Worm (Caenorhabditis elegans) whole organism, L1 larva: ENCODE measurements around the gene ceh-76.

Source experiments
- C16A3.4 ChIP-seq: fragments of 150-350 bp; optimal IDR thresholded peaks from 2 replicates; lab custom pipeline; 2014; ENCODE audit warnings: missing biosample characterization, missing genetic modification characterization
- C34B4.2 ChIP-seq: sonication (generic microtip); optimal IDR thresholded peaks from 2 replicates; lab custom pipeline; 2017; ENCODE audit warnings: mild to moderate bottlenecking, missing genetic modification characterization, missing compliant biosample characterization
- F16B12.6 ChIP-seq: fragments of 150-350 bp; optimal IDR thresholded peaks from 2 replicates; lab custom pipeline; 2014; ENCODE audit warnings: missing biosample characterization, missing genetic modification characterization
- aly-2 ChIP-seq: fragments of 150-350 bp; optimal IDR thresholded peaks from 2 replicates; lab custom pipeline; 2014; ENCODE audit warnings: missing biosample characterization, missing genetic modification characterization
- ama-1 ChIP-seq: fragments of 150-350 bp; optimal IDR thresholded peaks from 2 replicates; lab custom pipeline; 2014
- ceh-82 ChIP-seq, 3 experiments: fragments of 150-350 bp in 1 of 3; sonication (generic microtip) in 2 of 3; optimal IDR thresholded peaks; 2 replicates each; lab custom pipeline; 2014 to 2017; ENCODE audit warnings: missing biosample characterization in 3 of 3, missing genetic modification characterization in 3 of 3
- ceh-88 ChIP-seq: fragments of 200-800 bp; sonication (Bioruptor generic); IDR thresholded peaks from 2 replicates; pipeline ENCODE4 v1.3.6; 2022; ENCODE audit warnings: missing genetic modification characterization, missing compliant biosample characterization
- ces-1 ChIP-seq: fragments of 150-350 bp; optimal IDR thresholded peaks from 2 replicates; lab custom pipeline; 2014; ENCODE audit warnings: missing biosample characterization, missing genetic modification reagents, missing genetic modification characterization
- efl-3 ChIP-seq: fragments of 200-800 bp; sonication (Bioruptor generic); optimal IDR thresholded peaks from 2 replicates; lab custom pipeline; 2018; ENCODE audit warnings: mild to moderate bottlenecking, missing genetic modification characterization, missing compliant biosample characterization
- egl-13 ChIP-seq: sonication (generic microtip); optimal IDR thresholded peaks from 2 replicates; lab custom pipeline; 2016; ENCODE audit warnings: missing genotype, missing genetic modification reagents, missing genetic modification characterization, missing compliant biosample characterization
- egl-27 ChIP-seq, 2 experiments: fragments of 150-350 bp in 1 of 2; sonication (generic microtip); optimal IDR thresholded peaks; 3 replicates each; lab custom pipeline; 2017 to 2018; ENCODE audit warnings: missing biosample characterization in 2 of 2, missing genetic modification characterization in 2 of 2, missing genetic modification reagents in 2 of 2
- ets-5 ChIP-seq: fragments of 200-800 bp; sonication (Bioruptor generic); IDR thresholded peaks from 2 replicates; pipeline ENCODE4 v1.3.6; 2022; ENCODE audit warnings: missing genetic modification characterization, missing compliant biosample characterization
- fkh-10 ChIP-seq: sonication (generic microtip); optimal IDR thresholded peaks from 2 replicates; lab custom pipeline; 2017; ENCODE audit warnings: missing biosample characterization, missing genetic modification reagents, missing genetic modification characterization
- fkh-4 ChIP-seq: sonication (generic microtip); optimal IDR thresholded peaks from 2 replicates; lab custom pipeline; 2016; ENCODE audit warnings: missing compliant biosample characterization, missing genetic modification characterization, borderline replicate concordance
- fkh-8 ChIP-seq: sonication (generic microtip); optimal IDR thresholded peaks from 2 replicates; lab custom pipeline; 2016; ENCODE audit warnings: mild to moderate bottlenecking, missing genetic modification characterization, missing compliant biosample characterization
- fos-1 ChIP-seq: fragments of 150-350 bp; optimal IDR thresholded peaks from 2 replicates; lab custom pipeline; 2014; ENCODE audit warnings: missing biosample characterization, missing genetic modification characterization
- grh-1 ChIP-seq: fragments of 200-800 bp; sonication (Bioruptor generic); IDR thresholded peaks from 2 replicates; pipeline ENCODE4 v1.3.6; 2022; ENCODE audit warnings: missing genetic modification reagents, missing genetic modification characterization, missing compliant biosample characterization
- hlh-4 ChIP-seq: sonication (generic microtip); optimal IDR thresholded peaks from 2 replicates; lab custom pipeline; 2016; ENCODE audit warnings: mild to moderate bottlenecking, missing genetic modification characterization, missing compliant biosample characterization
- hpl-2 ChIP-seq: fragments of 150-350 bp; optimal IDR thresholded peaks from 2 replicates; lab custom pipeline; 2014; ENCODE audit warnings: missing biosample characterization, missing genetic modification reagents, missing genetic modification characterization
- irx-1 ChIP-seq: sonication (generic microtip); optimal IDR thresholded peaks from 2 replicates; lab custom pipeline; 2016; ENCODE audit warnings: missing genetic modification characterization, missing compliant biosample characterization
- isw-1 ChIP-seq: fragments of 200-800 bp; sonication (Bioruptor generic); IDR thresholded peaks from 2 replicates; pipeline ENCODE4 v1.3.6; 2022; ENCODE audit warnings: missing genetic modification characterization, missing compliant biosample characterization
- lin-13 ChIP-seq: fragments of 150-350 bp; optimal IDR thresholded peaks from 2 replicates; lab custom pipeline; 2014; ENCODE audit warnings: missing biosample characterization, missing genetic modification reagents, missing genetic modification characterization
- lin-14 ChIP-seq: fragments of 200-800 bp; sonication (Bioruptor generic); optimal IDR thresholded peaks from 2 replicates; lab custom pipeline; 2018; ENCODE audit warnings: mild to moderate bottlenecking, missing genetic modification characterization, moderate library complexity, missing compliant biosample characterization
- lin-35 ChIP-seq, 2 experiments: fragments of 150-350 bp; optimal IDR thresholded peaks; 2 replicates each; lab custom pipeline; 2014; ENCODE audit warnings: missing biosample characterization in 2 of 2, missing genetic modification characterization in 2 of 2, missing genetic modification reagents in 2 of 2
- mdl-1 ChIP-seq, 2 experiments: fragments of 150-350 bp; optimal IDR thresholded peaks; 2 replicates each; lab custom pipeline; 2014 to 2017; ENCODE audit warnings: missing biosample characterization in 2 of 2, missing genetic modification characterization in 2 of 2, inconsistent platforms in 1 of 2
- mef-2 ChIP-seq: fragments of 150-350 bp; optimal IDR thresholded peaks from 2 replicates; lab custom pipeline; 2014; ENCODE audit warnings: missing biosample characterization, missing genetic modification characterization
- nhr-11 ChIP-seq: fragments of 150-350 bp; optimal IDR thresholded peaks from 2 replicates; lab custom pipeline; 2014; ENCODE audit warnings: missing biosample characterization, missing genetic modification characterization
- nhr-237 ChIP-seq: fragments of 150-350 bp; optimal IDR thresholded peaks from 2 replicates; lab custom pipeline; 2014; ENCODE audit warnings: missing biosample characterization, missing genetic modification characterization
- nhr-28 ChIP-seq: fragments of 150-350 bp; optimal IDR thresholded peaks from 2 replicates; lab custom pipeline; 2014; ENCODE audit warnings: missing biosample characterization, missing genetic modification characterization
- nhr-76 ChIP-seq: sonication (generic microtip); optimal IDR thresholded peaks from 2 replicates; lab custom pipeline; 2017; ENCODE audit warnings: missing biosample characterization, missing genetic modification characterization
- nhr-90 ChIP-seq: sonication (generic microtip); optimal IDR thresholded peaks from 2 replicates; lab custom pipeline; 2016; ENCODE audit warnings: mild to moderate bottlenecking, missing genetic modification characterization, missing compliant biosample characterization; ENCODE audit not compliant: poor library complexity
- pax-3 ChIP-seq: fragments of 200-800 bp; sonication (Bioruptor generic); optimal IDR thresholded peaks from 2 replicates; lab custom pipeline; 2018; ENCODE audit warnings: mild to moderate bottlenecking, missing genetic modification characterization, moderate library complexity, missing compliant biosample characterization
- pqm-1 ChIP-seq: sonication (generic microtip); optimal IDR thresholded peaks from 3 replicates; lab custom pipeline; 2017; ENCODE audit warnings: missing biosample characterization, missing genetic modification characterization
- sup-37 ChIP-seq: fragments of 200-800 bp; sonication (Bioruptor generic); optimal IDR thresholded peaks from 2 replicates; lab custom pipeline; 2018; ENCODE audit warnings: mild to moderate bottlenecking, missing genetic modification characterization, missing compliant biosample characterization
- swsn-7 ChIP-seq: sonication (generic microtip); optimal IDR thresholded peaks from 2 replicates; lab custom pipeline; 2016; ENCODE audit warnings: missing genetic modification characterization, missing compliant biosample characterization
- tbx-2 ChIP-seq: sonication (generic microtip); optimal IDR thresholded peaks from 2 replicates; lab custom pipeline; 2016; ENCODE audit warnings: missing genetic modification characterization, missing compliant biosample characterization
- tlp-1 ChIP-seq: fragments of 150-350 bp; optimal IDR thresholded peaks from 2 replicates; lab custom pipeline; 2014; ENCODE audit warnings: missing biosample characterization, missing genetic modification characterization
- unc-130 ChIP-seq: fragments of 150-350 bp; optimal IDR thresholded peaks from 2 replicates; lab custom pipeline; 2017; ENCODE audit warnings: missing biosample characterization, missing genetic modification characterization, inconsistent platforms
- unc-30 ChIP-seq: sonication (generic microtip); optimal IDR thresholded peaks from 2 replicates; lab custom pipeline; 2017; ENCODE audit warnings: missing biosample characterization, missing genetic modification characterization
- unc-86 ChIP-seq: sonication (generic microtip); optimal IDR thresholded peaks from 2 replicates; lab custom pipeline; 2016; ENCODE audit warnings: missing genetic modification characterization, missing compliant biosample characterization
- unc-98 ChIP-seq: fragments of 200-800 bp; sonication (Bioruptor generic); IDR thresholded peaks from 2 replicates; pipeline ENCODE4 v1.3.6; 2022; ENCODE audit warnings: missing genetic modification characterization, missing compliant biosample characterization
- vab-15 ChIP-seq: sonication (generic microtip); optimal IDR thresholded peaks from 2 replicates; lab custom pipeline; 2017; ENCODE audit warnings: missing genotype, mild to moderate bottlenecking, missing genetic modification characterization, missing compliant biosample characterization
- xbp-1 ChIP-seq: sonication (generic microtip); optimal IDR thresholded peaks from 2 replicates; lab custom pipeline; 2016; ENCODE audit warnings: missing genetic modification characterization, missing compliant biosample characterization
- zag-1 ChIP-seq: fragments of 150-350 bp; optimal IDR thresholded peaks from 2 replicates; lab custom pipeline; 2014; ENCODE audit warnings: missing biosample characterization, missing genetic modification characterization
- zip-4 ChIP-seq: fragments of 200-800 bp; sonication (Bioruptor generic); optimal IDR thresholded peaks from 2 replicates; lab custom pipeline; 2018; ENCODE audit warnings: mild to moderate bottlenecking, missing genetic modification characterization, moderate library complexity, missing compliant biosample characterization
- ztf-4 ChIP-seq: fragments of 150-350 bp; optimal IDR thresholded peaks from 2 replicates; lab custom pipeline; 2014; ENCODE audit warnings: missing biosample characterization, missing genetic modification characterization

The ceh-76 gene

ce11 chrV:8007460-8008292 is 13.2 kb upstream of the ceh-76 start, which contains the start of gene Y97E10AR.3:
Y97E10AR.3 (minus strand) TSS chrV:8007510.
- no peak for TF ChIP-seq ceh-88 (GFP tag; lab: Robert Waterston, UW)
- TF ChIP-seq hlh-4, result no peak
- no peak for TF ChIP-seq fos-1 (tag; lab: Kevin White, UChicago)
- no peak for TF ChIP-seq lin-13 (GFP tag; lab: Kevin White, UChicago)
- no peak for TF ChIP-seq ets-5
- TF ChIP-seq grh-1 (GFP tag; lab: Robert Waterston, UW), result no peak
- no peak for TF ChIP-seq fkh-10 (GFP tag; lab: Kevin White, UChicago)
- TF ChIP-seq tbx-2 (tag; lab: Kevin White, UChicago), result no peak
- no peak for TF ChIP-seq nhr-11 (tag; lab: Kevin White, UChicago)
- TF ChIP-seq unc-130 (tag; lab: Kevin White, UChicago), result no peak
- TF ChIP-seq C34B4.2 (tag; lab: Kevin White, UChicago), result no peak
- TF ChIP-seq xbp-1 (tag; lab: Kevin White, UChicago), result no peak
- TF ChIP-seq ceh-82 (tag; optimal IDR thresholded peaks at IDR 0.05; lab: Kevin White, UChicago), result no peak
- no peak for TF ChIP-seq aly-2 (tag; lab: Kevin White, UChicago)
- no peak for TF ChIP-seq egl-13 (tag; lab: Kevin White, UChicago)
- TF ChIP-seq F16B12.6 (tag; lab: Kevin White, UChicago), result no peak
- TF ChIP-seq, all 84 proteins: peak for 0

ce11 chrV:8005000-8005399 is 10.5 kb upstream of the ceh-76 start, which contains the start of gene Y97E10AR.8:
Y97E10AR.8 (plus strand) TSS chrV:8005300.
- no peak for TF ChIP-seq unc-86 (tag; lab: Kevin White, UChicago)
- TF ChIP-seq ama-1 (lab: Kevin White, UChicago), result no peak
- no peak for TF ChIP-seq lin-35 (GFP tag; optimal IDR thresholded peaks at IDR 0.05; lab: Kevin White, UChicago)
- TF ChIP-seq ets-5, result no peak

ce11 chrV:8000929-8001513 is 6.6 kb upstream of the ceh-76 start, which contains the start of gene Y97E10AR.1:
Y97E10AR.1 (plus strand) TSS chrV:8001463.
- TF ChIP-seq pqm-1 (tag; lab: Kevin White, UChicago) (no peak), ces-1 (GFP tag; lab: Kevin White, UChicago) (no peak), pax-3 (tag; lab: Kevin White, UChicago) (no peak), lin-13 (GFP tag; lab: Kevin White, UChicago) (peak; percentile 50), C16A3.4 (peak; percentile 73), tlp-1 (no peak), nhr-76 (no peak), vab-15 (tag; lab: Kevin White, UChicago) (no peak), egl-27 (tag; optimal IDR thresholded peaks at IDR 0.05; lab: Kevin White, UChicago) (peak in 1 of 2 experiments; percentile 50), isw-1 (peak; percentile 69), swsn-7 (tag; lab: Kevin White, UChicago) (peak; percentile 83), fkh-10 (GFP tag; lab: Kevin White, UChicago) (peak; percentile 57), lin-14 (GFP tag; lab: Kevin White, UChicago) (peak; percentile 98), hlh-4 (no peak), unc-30 (tag; lab: Kevin White, UChicago) (no peak), unc-98 (GFP tag; lab: Robert Waterston, UW) (no peak), fos-1 (tag; lab: Kevin White, UChicago) (no peak), nhr-90 (tag; lab: Kevin White, UChicago) (no peak), zag-1 (peak; percentile 72), irx-1 (tag; lab: Kevin White, UChicago) (peak; percentile 77), ama-1 (lab: Kevin White, UChicago) (no peak), fkh-4 (tag; lab: Kevin White, UChicago) (peak; percentile 45), sup-37 (GFP tag; lab: Kevin White, UChicago) (no peak), egl-13 (tag; lab: Kevin White, UChicago) (peak; percentile 73), zip-4 (peak; percentile 22), hpl-2 (GFP tag; lab: Kevin White, UChicago) (no peak), ztf-4 (tag; lab: Kevin White, UChicago) (peak; percentile 48), F16B12.6 (tag; lab: Kevin White, UChicago) (peak; percentile 25), nhr-237 (tag; lab: Kevin White, UChicago) (no peak), unc-130 (tag; lab: Kevin White, UChicago) (no peak), efl-3 (GFP tag; lab: Kevin White, UChicago) (no peak), fkh-8 (tag; lab: Kevin White, UChicago) (peak; percentile 93), mef-2 (tag; lab: Kevin White, UChicago) (peak; percentile 70), nhr-11 (tag; lab: Kevin White, UChicago) (peak; percentile 49), nhr-28 (tag; lab: Kevin White, UChicago) (no peak), mdl-1 (tag; optimal IDR thresholded peaks at IDR 0.05; lab: Kevin White, UChicago) (peak; percentile 17 to 79)
